Worm (Caenorhabditis elegans) whole organism, mixed stage, embryonic: ENCODE data around the gene F27D9.7.

Experiments
- elt-1 ChIP-seq: sonication (generic microtip); optimal IDR thresholded peaks from 2 replicates; lab custom pipeline; 2017; ENCODE audit warnings: missing genetic modification characterization, mild to moderate bottlenecking, missing compliant biosample characterization, antibody characterized with exemption, moderate library complexity, borderline replicate concordance; ENCODE audit not compliant: insufficient read depth
- lin-13 ChIP-seq: fragments of 150-350 bp; optimal IDR thresholded peaks from 2 replicates; lab custom pipeline; 2014; ENCODE audit warnings: missing biosample characterization, missing genetic modification characterization
- mep-1 ChIP-seq: fragments of 150-350 bp; optimal IDR thresholded peaks from 2 replicates; lab custom pipeline; 2017; ENCODE audit warnings: missing biosample characterization, missing genetic modification reagents, missing genetic modification characterization, inconsistent platforms
- unc-39 ChIP-seq: fragments of 150-350 bp; optimal IDR thresholded peaks from 2 replicates; lab custom pipeline; 2014; ENCODE audit warnings: missing biosample characterization, missing genetic modification characterization
- unc-62 ChIP-seq: fragments of 150-350 bp; optimal IDR thresholded peaks from 2 replicates; lab custom pipeline; 2014; ENCODE audit warnings: missing biosample characterization, missing genetic modification reagents, missing genetic modification characterization

DNA sequence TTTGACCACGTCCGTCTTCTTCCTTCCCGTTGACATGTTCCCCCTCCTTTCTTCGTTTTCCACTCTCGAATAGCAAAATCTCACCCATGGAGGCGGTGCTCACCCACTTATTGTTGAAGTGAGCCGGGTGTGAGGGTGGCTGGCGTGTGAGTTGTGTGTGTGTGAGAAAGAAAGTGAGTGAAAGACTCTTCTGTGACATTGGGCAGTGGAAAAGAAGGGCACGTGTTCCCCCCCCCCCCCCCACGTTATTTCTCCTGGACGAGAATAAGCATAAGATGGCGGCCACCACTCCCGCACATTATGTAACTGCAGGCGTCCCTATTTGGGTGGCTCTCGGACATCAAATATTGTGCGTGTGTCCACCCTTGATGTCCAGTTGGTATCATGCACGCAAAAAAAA, 39.6 kb upstream of the F27D9.7 start:
- TF ChIP-seq elt-1 (tag; lab: Kevin White, UChicago) = no peak
- TF ChIP-seq lin-13 (tag; lab: Kevin White, UChicago) = no peak
- no peak for TF ChIP-seq unc-39
- TF ChIP-seq unc-62 (GFP tag; lab: Kevin White, UChicago) = no peak
- no peak for TF ChIP-seq mep-1 (tag; lab: Kevin White, UChicago)
